Fruit fly (Drosophila melanogaster) whole organism, wandering third instar larva: ENCODE results near the gene His2Av.

Source experiments
- CG9705 ChIP-seq: fragments of 200-800 bp; sonication (Bioruptor generic); optimal IDR thresholded peaks from 2 replicates; lab custom pipeline; 2018; ENCODE audit warnings: missing biosample characterization, mild to moderate bottlenecking, missing genetic modification characterization
- CrebA ChIP-seq: fragments of 200-800 bp; sonication (Bioruptor generic); optimal IDR thresholded peaks from 2 replicates; lab custom pipeline; 2016; ENCODE audit warnings: missing biosample characterization, mild to moderate bottlenecking, missing genetic modification characterization, borderline replicate concordance
- Dif ChIP-seq: fragments of 200-275, 200-300 bp; sonication (Bioruptor generic); optimal IDR thresholded peaks from 2 replicates; lab custom pipeline; 2018; ENCODE audit warnings: missing biosample characterization, missing genetic modification characterization; ENCODE audit not compliant: partially characterized antibody
- Jra ChIP-seq: sonication (Bioruptor generic); optimal IDR thresholded peaks from 2 replicates; lab custom pipeline; 2016; ENCODE audit warnings: missing biosample characterization, missing genetic modification characterization
- N ChIP-seq: fragments of >200 bp; optimal IDR thresholded peaks from 2 replicates; lab custom pipeline; 2018; ENCODE audit warnings: missing biosample characterization, missing external identifiers, missing genetic modification characterization
- Rel ChIP-seq, 2 experiments: fragments of 200-800 bp; sonication (Bioruptor generic) in 1 of 2; optimal IDR thresholded peaks; 2 replicates in 1 of 2; 3 replicates in 1 of 2; lab custom pipeline; 2016 to 2019; ENCODE audit warnings: mild to moderate bottlenecking in 2 of 2, missing biosample characterization in 2 of 2, missing genetic modification characterization in 2 of 2, moderate library complexity in 1 of 2
- Sp1 ChIP-seq: fragments of 200-800 bp; sonication (Bioruptor generic); optimal IDR thresholded peaks from 3 replicates; lab custom pipeline; 2019; ENCODE audit warnings: missing biosample characterization, mild to moderate bottlenecking, missing genetic modification characterization, moderate library complexity
- brk ChIP-seq: fragments of 200-800 bp; sonication (Bioruptor generic); optimal IDR thresholded peaks from 2 replicates; lab custom pipeline; 2016; ENCODE audit warnings: missing biosample characterization, mild to moderate bottlenecking, missing genetic modification characterization
- dl ChIP-seq, 2 experiments: fragments of 175-275, 200-275 bp in 1 of 2; fragments of 200-275 bp in 1 of 2; sonication (Bioruptor generic); optimal IDR thresholded peaks; lab custom pipeline; 2018; ENCODE audit warnings: mild to moderate bottlenecking in 2 of 2, missing biosample characterization in 2 of 2, missing genetic modification characterization in 2 of 2, moderate library complexity in 2 of 2; ENCODE audit not compliant: partially characterized antibody in 2 of 2, insufficient read depth in 1 of 2
- ey ChIP-seq: fragments of 200-800 bp; sonication (Bioruptor generic); optimal IDR thresholded peaks from 2 replicates; lab custom pipeline; 2016; ENCODE audit warnings: missing biosample characterization, missing genetic modification characterization
- lola ChIP-seq: fragments of >200 bp; optimal IDR thresholded peaks from 2 replicates; lab custom pipeline; 2017; ENCODE audit warnings: missing biosample characterization, missing genetic modification characterization
- pan ChIP-seq: fragments of >200 bp; optimal IDR thresholded peaks from 2 replicates; lab custom pipeline; 2017
- sv ChIP-seq: fragments of 200-800 bp; sonication (Bioruptor generic); optimal IDR thresholded peaks from 3 replicates; lab custom pipeline; 2016; ENCODE audit warnings: missing biosample characterization, missing genetic modification characterization

DNA sequence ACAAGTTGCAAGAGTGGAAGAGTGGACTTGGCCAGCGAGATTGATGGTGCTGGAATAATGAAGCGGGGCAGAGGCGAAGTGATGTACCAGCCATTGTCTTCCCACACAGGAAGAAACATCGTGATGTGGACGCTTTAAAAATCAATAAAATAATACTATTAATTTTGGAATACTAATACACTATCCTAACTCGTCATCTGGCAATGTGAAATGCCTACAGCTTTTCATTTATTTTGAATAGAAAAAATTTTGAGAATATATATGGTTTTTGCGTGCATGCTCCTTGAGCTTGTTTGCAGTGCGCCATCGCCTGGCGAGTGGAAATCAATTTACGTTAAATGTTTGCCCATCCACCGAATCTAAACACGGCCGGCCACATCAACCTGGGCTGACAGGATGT lies 34.9 kb upstream of the His2Av start:
- TF ChIP-seq dl (GFP tag; optimal IDR thresholded peaks at IDR 0.05; lab: Kevin White, UChicago; ENCODE audit: insufficient read depth in 1 of 2, partially characterized antibody in 2 of 2) (no peak), CrebA (no peak), CG9705 (GFP tag; lab: Kevin White, UChicago) (no peak), Jra (GFP tag; lab: Kevin White, UChicago) (no peak), pan (lab: Kevin White, UChicago) (no peak), lola (GFP tag; lab: Kevin White, UChicago) (no peak), Sp1 (GFP tag; lab: Kevin White, UChicago) (no peak), ey (no peak), brk (GFP tag; lab: Kevin White, UChicago) (no peak), sv (GFP tag; lab: Kevin White, UChicago) (no peak), N (no peak), Rel (GFP tag; optimal IDR thresholded peaks at IDR 0.05; lab: Kevin White, UChicago) (no peak), Rel (tag; optimal IDR thresholded peaks at IDR 0.05; lab: Kevin White, UChicago) (no peak), Dif (no peak)
